Worm (Caenorhabditis elegans) whole organism, L1 larva: Measurements from ENCODE around the gene ttr-44.

Source experiments
- C04F5.9 ChIP-seq: sonication (generic microtip); optimal IDR thresholded peaks from 2 replicates; lab custom pipeline; 2016; ENCODE audit warnings: missing genetic modification characterization, missing compliant biosample characterization
- C34B4.2 ChIP-seq: sonication (generic microtip); optimal IDR thresholded peaks from 2 replicates; lab custom pipeline; 2017; ENCODE audit warnings: mild to moderate bottlenecking, missing genetic modification characterization, missing compliant biosample characterization
- F16B12.6 ChIP-seq: fragments of 150-350 bp; optimal IDR thresholded peaks from 2 replicates; lab custom pipeline; 2014; ENCODE audit warnings: missing biosample characterization, missing genetic modification characterization
- Y116A8C.19 ChIP-seq: sonication (generic microtip); optimal IDR thresholded peaks from 2 replicates; lab custom pipeline; 2016; ENCODE audit warnings: missing compliant biosample characterization, missing genetic modification characterization, borderline replicate concordance
- ama-1 ChIP-seq: fragments of 150-350 bp; optimal IDR thresholded peaks from 2 replicates; lab custom pipeline; 2014
- blmp-1 ChIP-seq: fragments of 150-350 bp; optimal IDR thresholded peaks from 2 replicates; lab custom pipeline; 2014; ENCODE audit warnings: missing biosample characterization, missing genetic modification characterization
- ces-1 ChIP-seq: fragments of 150-350 bp; optimal IDR thresholded peaks from 2 replicates; lab custom pipeline; 2014; ENCODE audit warnings: missing biosample characterization, missing genetic modification reagents, missing genetic modification characterization
- dsc-1 ChIP-seq: sonication (generic microtip); optimal IDR thresholded peaks from 2 replicates; lab custom pipeline; 2016; ENCODE audit warnings: mild to moderate bottlenecking, missing genetic modification characterization, missing compliant biosample characterization
- egl-13 ChIP-seq: sonication (generic microtip); optimal IDR thresholded peaks from 2 replicates; lab custom pipeline; 2016; ENCODE audit warnings: missing genotype, missing genetic modification reagents, missing genetic modification characterization, missing compliant biosample characterization
- egl-27 ChIP-seq, 2 experiments: fragments of 150-350 bp in 1 of 2; sonication (generic microtip); optimal IDR thresholded peaks; 3 replicates each; lab custom pipeline; 2017 to 2018; ENCODE audit warnings: missing biosample characterization in 2 of 2, missing genetic modification characterization in 2 of 2, missing genetic modification reagents in 2 of 2
- elt-2 ChIP-seq: sonication (generic microtip); optimal IDR thresholded peaks from 2 replicates; lab custom pipeline; 2016; ENCODE audit warnings: missing genetic modification characterization, mild to moderate bottlenecking, inconsistent platforms, missing compliant biosample characterization, missing genetic modification reagents
- ets-5 ChIP-seq: fragments of 200-800 bp; sonication (Bioruptor generic); IDR thresholded peaks from 2 replicates; pipeline ENCODE4 v1.3.6; 2022; ENCODE audit warnings: missing genetic modification characterization, missing compliant biosample characterization
- fkh-10 ChIP-seq: sonication (generic microtip); optimal IDR thresholded peaks from 2 replicates; lab custom pipeline; 2017; ENCODE audit warnings: missing biosample characterization, missing genetic modification reagents, missing genetic modification characterization
- hlh-17 ChIP-seq: fragments of 200-800 bp; sonication (Bioruptor generic); optimal IDR thresholded peaks from 2 replicates; lab custom pipeline; 2018; ENCODE audit warnings: missing genetic modification characterization, mild to moderate bottlenecking, missing compliant biosample characterization, moderate library complexity, borderline replicate concordance
- hpl-2 ChIP-seq: fragments of 150-350 bp; optimal IDR thresholded peaks from 2 replicates; lab custom pipeline; 2014; ENCODE audit warnings: missing biosample characterization, missing genetic modification reagents, missing genetic modification characterization
- jun-1 ChIP-seq: fragments of 150-350 bp; optimal IDR thresholded peaks from 2 replicates; lab custom pipeline; 2014; ENCODE audit warnings: missing biosample characterization, missing genetic modification reagents, missing genetic modification characterization
- lin-13 ChIP-seq: fragments of 150-350 bp; optimal IDR thresholded peaks from 2 replicates; lab custom pipeline; 2014; ENCODE audit warnings: missing biosample characterization, missing genetic modification reagents, missing genetic modification characterization
- lin-14 ChIP-seq: fragments of 200-800 bp; sonication (Bioruptor generic); optimal IDR thresholded peaks from 2 replicates; lab custom pipeline; 2018; ENCODE audit warnings: mild to moderate bottlenecking, missing genetic modification characterization, moderate library complexity, missing compliant biosample characterization
- lin-35 ChIP-seq, 2 experiments: fragments of 150-350 bp; optimal IDR thresholded peaks; 2 replicates each; lab custom pipeline; 2014; ENCODE audit warnings: missing biosample characterization in 2 of 2, missing genetic modification characterization in 2 of 2, missing genetic modification reagents in 2 of 2
- lin-39 ChIP-seq: fragments of 150-350 bp; optimal IDR thresholded peaks from 2 replicates; lab custom pipeline; 2014; ENCODE audit warnings: missing biosample characterization, missing genetic modification reagents, missing genetic modification characterization
- mab-9 ChIP-seq: fragments of 200-800 bp; sonication (Bioruptor generic); IDR thresholded peaks from 2 replicates; pipeline ENCODE4 v1.3.6; 2022; ENCODE audit warnings: missing genetic modification reagents, missing genetic modification characterization, missing compliant biosample characterization
- mef-2 ChIP-seq: fragments of 150-350 bp; optimal IDR thresholded peaks from 2 replicates; lab custom pipeline; 2014; ENCODE audit warnings: missing biosample characterization, missing genetic modification characterization
- nhr-12 ChIP-seq: sonication (generic microtip); optimal IDR thresholded peaks from 2 replicates; lab custom pipeline; 2017; ENCODE audit warnings: missing biosample characterization, missing genetic modification characterization
- nhr-28 ChIP-seq: fragments of 150-350 bp; optimal IDR thresholded peaks from 2 replicates; lab custom pipeline; 2014; ENCODE audit warnings: missing biosample characterization, missing genetic modification characterization
- nhr-76 ChIP-seq: sonication (generic microtip); optimal IDR thresholded peaks from 2 replicates; lab custom pipeline; 2017; ENCODE audit warnings: missing biosample characterization, missing genetic modification characterization
- nhr-77 ChIP-seq: fragments of 150-350 bp; optimal IDR thresholded peaks from 2 replicates; lab custom pipeline; 2014; ENCODE audit warnings: missing biosample characterization, missing genetic modification characterization
- nhr-90 ChIP-seq: sonication (generic microtip); optimal IDR thresholded peaks from 2 replicates; lab custom pipeline; 2016; ENCODE audit warnings: mild to moderate bottlenecking, missing genetic modification characterization, missing compliant biosample characterization; ENCODE audit not compliant: poor library complexity
- rnt-1 ChIP-seq: sonication (generic microtip); optimal IDR thresholded peaks from 2 replicates; lab custom pipeline; 2016; ENCODE audit warnings: mild to moderate bottlenecking, missing genetic modification characterization, moderate library complexity, missing compliant biosample characterization
- skn-1 ChIP-seq: fragments of 150-350 bp; optimal IDR thresholded peaks from 2 replicates; lab custom pipeline; 2014; ENCODE audit warnings: missing biosample characterization, missing genetic modification characterization
- snpc-4 ChIP-seq: fragments of 150-350 bp; optimal IDR thresholded peaks from 2 replicates; lab custom pipeline; 2014; ENCODE audit warnings: missing biosample characterization, missing genetic modification characterization
- sup-37 ChIP-seq: fragments of 200-800 bp; sonication (Bioruptor generic); optimal IDR thresholded peaks from 2 replicates; lab custom pipeline; 2018; ENCODE audit warnings: mild to moderate bottlenecking, missing genetic modification characterization, missing compliant biosample characterization
- tbx-2 ChIP-seq: sonication (generic microtip); optimal IDR thresholded peaks from 2 replicates; lab custom pipeline; 2016; ENCODE audit warnings: missing genetic modification characterization, missing compliant biosample characterization
- unc-130 ChIP-seq: fragments of 150-350 bp; optimal IDR thresholded peaks from 2 replicates; lab custom pipeline; 2017; ENCODE audit warnings: missing biosample characterization, missing genetic modification characterization, inconsistent platforms
- unc-62 ChIP-seq: fragments of 150-350 bp; optimal IDR thresholded peaks from 2 replicates; lab custom pipeline; 2014; ENCODE audit warnings: missing biosample characterization, missing genetic modification reagents, missing genetic modification characterization
- unc-86 ChIP-seq: sonication (generic microtip); optimal IDR thresholded peaks from 2 replicates; lab custom pipeline; 2016; ENCODE audit warnings: missing genetic modification characterization, missing compliant biosample characterization
- unc-98 ChIP-seq: fragments of 200-800 bp; sonication (Bioruptor generic); IDR thresholded peaks from 2 replicates; pipeline ENCODE4 v1.3.6; 2022; ENCODE audit warnings: missing genetic modification characterization, missing compliant biosample characterization
- ztf-11 ChIP-seq, 2 experiments: sonication (generic microtip); optimal IDR thresholded peaks; 2 replicates each; lab custom pipeline; 2016 to 2017; ENCODE audit warnings: missing genetic modification characterization in 2 of 2, missing biosample characterization in 1 of 2, missing compliant biosample characterization in 1 of 2

ttr-44 gene

ce11 chrV:13532469-13532868 is 1.9 kb upstream of the ttr-44 start:
- TF ChIP-seq egl-13: no peak
- no peak for TF ChIP-seq dsc-1 (tag; lab: Kevin White, UChicago)
- no peak for TF ChIP-seq fkh-10 (GFP tag; lab: Kevin White, UChicago)
- TF ChIP-seq jun-1 (tag; lab: Kevin White, UChicago): no peak
- TF ChIP-seq blmp-1 (tag; lab: Kevin White, UChicago): no peak
- TF ChIP-seq nhr-28: no peak

DNA sequence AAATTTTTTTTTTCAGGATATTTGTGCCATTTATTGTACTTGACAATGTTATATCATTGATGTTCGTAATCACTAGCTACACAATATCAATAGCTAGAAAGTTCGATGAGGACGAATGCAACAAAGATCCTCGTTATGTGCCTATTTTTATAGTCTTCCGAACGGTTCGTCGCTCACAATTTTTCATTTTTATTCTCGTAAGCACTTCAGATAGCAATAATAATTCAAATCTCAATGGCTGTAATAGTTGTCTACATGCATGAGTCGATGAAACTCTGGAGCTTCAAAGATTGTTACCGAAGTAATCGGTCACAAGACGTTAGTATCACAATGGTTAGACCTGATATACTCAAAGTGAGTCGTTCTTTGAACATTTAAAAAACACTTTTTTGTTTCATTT is 1.4 kb downstream of the ttr-44 start:
- TF ChIP-seq unc-98 (GFP tag; lab: Robert Waterston, UW): no peak
- no peak for TF ChIP-seq ets-5 (GFP tag; lab: Robert Waterston, UW)
- TF ChIP-seq lin-14 (GFP tag; lab: Kevin White, UChicago): no peak
- TF ChIP-seq lin-35 (GFP tag; optimal IDR thresholded peaks at IDR 0.05; lab: Kevin White, UChicago): peak in 1 of 2 experiments; percentile 42
- TF ChIP-seq mab-9 (GFP tag; lab: Robert Waterston, UW): no peak
- TF ChIP-seq elt-2: peak; percentile 45
- TF ChIP-seq nhr-76 (tag; lab: Kevin White, UChicago): no peak
- TF ChIP-seq unc-86 (tag; lab: Kevin White, UChicago): no peak
- TF ChIP-seq egl-27 (tag; optimal IDR thresholded peaks at IDR 0.05; lab: Kevin White, UChicago): no peak
- peak; percentile 54 for TF ChIP-seq ama-1 (lab: Kevin White, UChicago)
- no peak for TF ChIP-seq skn-1 (tag; lab: Kevin White, UChicago)
- peak; percentile 4 for TF ChIP-seq nhr-90 (tag; lab: Kevin White, UChicago)
- TF ChIP-seq snpc-4 (tag; lab: Kevin White, UChicago): no peak
- TF ChIP-seq ztf-11 (tag; optimal IDR thresholded peaks at IDR 0.05; lab: Kevin White, UChicago): no peak
- TF ChIP-seq, all 84 proteins: peak for 4

ce11 chrV:13523194-13523593 is 7.3 kb downstream of the ttr-44 start, which contains the start of gene R11G10.3:
TSS of gene R11G10.3 (plus strand) at chrV:13523494.
- TF ChIP-seq mab-9 (GFP tag; lab: Robert Waterston, UW) (no peak), lin-35 (GFP tag; optimal IDR thresholded peaks at IDR 0.05; lab: Kevin White, UChicago) (no peak), nhr-77 (tag; lab: Kevin White, UChicago) (no peak), unc-62 (GFP tag; lab: Kevin White, UChicago) (no peak), C34B4.2 (tag; lab: Kevin White, UChicago) (no peak), ets-5 (GFP tag; lab: Robert Waterston, UW) (no peak), unc-98 (GFP tag; lab: Robert Waterston, UW) (no peak), rnt-1 (tag; lab: Kevin White, UChicago) (no peak), hlh-17 (GFP tag; lab: Kevin White, UChicago) (no peak), sup-37 (GFP tag; lab: Kevin White, UChicago) (no peak), unc-130 (tag; lab: Kevin White, UChicago) (no peak), Y116A8C.19 (tag; lab: Kevin White, UChicago) (no peak), F16B12.6 (tag; lab: Kevin White, UChicago) (no peak), hpl-2 (no peak), nhr-90 (tag; lab: Kevin White, UChicago) (no peak), mef-2 (tag; lab: Kevin White, UChicago) (no peak), lin-39 (tag; lab: Kevin White, UChicago) (no peak)

DNA sequence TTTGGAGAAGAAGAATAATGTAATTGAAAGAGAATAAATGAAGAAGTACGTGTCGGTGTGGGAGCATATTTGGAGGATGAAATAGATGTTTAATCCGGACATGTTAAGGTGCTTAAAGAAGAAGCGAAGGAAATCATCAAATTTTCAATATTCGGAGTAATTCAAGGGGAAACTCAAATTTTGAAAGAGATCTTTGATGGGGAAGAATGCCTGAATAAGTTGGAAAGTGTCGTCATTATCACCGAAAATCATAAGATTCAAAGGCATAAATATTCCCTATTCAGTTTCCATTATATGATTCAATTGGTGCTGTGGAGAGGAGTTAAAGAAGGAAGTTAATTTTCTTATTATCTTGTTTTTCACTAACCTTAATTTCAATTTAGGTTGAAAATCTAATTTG is 15.4 kb downstream of the ttr-44 start, which contains the start of gene semi-1:
Gene semi-1, minus strand, starts transcription at position 101 of the 400 bp plus-strand sequence.
- no peak for TF ChIP-seq Y116A8C.19 (tag; lab: Kevin White, UChicago)
- TF ChIP-seq lin-13 (GFP tag; lab: Kevin White, UChicago): no peak
- TF ChIP-seq nhr-12 (tag; lab: Kevin White, UChicago): no peak
- TF ChIP-seq C34B4.2 (tag; lab: Kevin White, UChicago): no peak
- no peak for TF ChIP-seq snpc-4 (tag; lab: Kevin White, UChicago)
- TF ChIP-seq nhr-77 (tag; lab: Kevin White, UChicago): no peak
- no peak for TF ChIP-seq C04F5.9
- TF ChIP-seq sup-37 (GFP tag; lab: Kevin White, UChicago): no peak
- TF ChIP-seq tbx-2: no peak
- TF ChIP-seq ces-1 (GFP tag; lab: Kevin White, UChicago): no peak
